Fruit fly (Drosophila melanogaster) whole organism, pupa: Measurements from ENCODE around the gene Syx1A.

Experiments
- CG10348 ChIP-seq: fragments of 200-800 bp; sonication (Bioruptor generic); IDR thresholded peaks from 2 replicates; pipeline ENCODE4 v1.3.6; 2022; ENCODE audit warnings: missing biosample characterization, missing genetic modification characterization
- CG12605 ChIP-seq: fragments of 200-800 bp; sonication (Bioruptor generic); IDR thresholded peaks from 2 replicates; pipeline ENCODE4 v1.3.6; 2022; ENCODE audit warnings: missing biosample characterization, missing genetic modification characterization
- CG13204 ChIP-seq: fragments of 200-800 bp; sonication (Bioruptor generic); optimal IDR thresholded peaks from 2 replicates; lab custom pipeline; 2018; ENCODE audit warnings: missing biosample characterization, mild to moderate bottlenecking, missing genetic modification characterization, moderate library complexity
- CG14655 ChIP-seq: fragments of 200-800 bp; sonication (Bioruptor generic); optimal IDR thresholded peaks from 3 replicates; lab custom pipeline; 2017; ENCODE audit warnings: mild to moderate bottlenecking, missing biosample characterization, missing genetic modification reagents, missing genetic modification characterization
- CG15710 ChIP-seq: fragments of 200-800 bp; sonication (Bioruptor generic); optimal IDR thresholded peaks from 2 replicates; lab custom pipeline; 2018; ENCODE audit warnings: missing biosample characterization, mild to moderate bottlenecking, missing genetic modification characterization, moderate library complexity
- CG17806 ChIP-seq: fragments of 200-800 bp; sonication (Bioruptor generic); optimal IDR thresholded peaks from 2 replicates; lab custom pipeline; 2018; ENCODE audit warnings: missing biosample characterization, mild to moderate bottlenecking, missing genetic modification characterization, moderate library complexity
- CG32121 ChIP-seq: fragments of 200-800 bp; sonication (Bioruptor generic); IDR thresholded peaks from 2 replicates; pipeline ENCODE4 v1.3.6; 2022; ENCODE audit warnings: missing biosample characterization, missing genetic modification characterization
- CG34367 ChIP-seq: fragments of 200-800 bp; sonication (Bioruptor generic); optimal IDR thresholded peaks from 2 replicates; lab custom pipeline; 2018; ENCODE audit warnings: missing biosample characterization, mild to moderate bottlenecking, missing genetic modification characterization
- CG4496 ChIP-seq: fragments of 200-800 bp; sonication (Bioruptor generic); IDR thresholded peaks from 3 replicates; pipeline ENCODE4 v1.3.6; 2022; ENCODE audit warnings: missing biosample characterization, missing genetic modification characterization
- CG8159 ChIP-seq: fragments of 200-800 bp; sonication (Bioruptor generic); optimal IDR thresholded peaks from 3 replicates; lab custom pipeline; 2018; ENCODE audit warnings: missing biosample characterization, mild to moderate bottlenecking, missing genetic modification characterization, moderate library complexity
- CG8301 ChIP-seq: fragments of 200-800 bp; sonication (Bioruptor generic); optimal IDR thresholded peaks from 2 replicates; lab custom pipeline; 2018; ENCODE audit warnings: missing biosample characterization, mild to moderate bottlenecking, missing genetic modification characterization
- CG9948 ChIP-seq: fragments of 200-800 bp; sonication (Bioruptor generic); optimal IDR thresholded peaks from 2 replicates; lab custom pipeline; 2018; ENCODE audit warnings: missing biosample characterization, mild to moderate bottlenecking, missing genetic modification characterization, moderate library complexity
- D1 ChIP-seq: fragments of 200-800 bp; sonication (Bioruptor generic); optimal IDR thresholded peaks from 2 replicates; lab custom pipeline; 2018; ENCODE audit warnings: missing biosample characterization, mild to moderate bottlenecking, missing genetic modification characterization, moderate library complexity
- EcR ChIP-seq: fragments of 200-800 bp; sonication (Bioruptor generic); optimal IDR thresholded peaks from 3 replicates; lab custom pipeline; 2019; ENCODE audit warnings: missing biosample characterization, missing genetic modification characterization, mild to moderate bottlenecking, moderate library complexity, missing genetic modification reagents
- Ets98B ChIP-seq: fragments of 200-800 bp; sonication (Bioruptor generic); IDR thresholded peaks from 2 replicates; pipeline ENCODE4 v1.3.6; 2022; ENCODE audit warnings: missing biosample characterization, missing genetic modification characterization
- Pif1A ChIP-seq: fragments of 200-800 bp; sonication (Bioruptor generic); optimal IDR thresholded peaks from 3 replicates; lab custom pipeline; 2016; ENCODE audit warnings: missing biosample characterization, missing genetic modification characterization
- Pif1B ChIP-seq: fragments of 200-800 bp; sonication (Bioruptor generic); optimal IDR thresholded peaks from 3 replicates; lab custom pipeline; 2016; ENCODE audit warnings: missing biosample characterization, missing genetic modification characterization
- Snoo ChIP-seq: fragments of 200-800 bp; sonication (Bioruptor generic); optimal IDR thresholded peaks from 3 replicates; lab custom pipeline; 2017; ENCODE audit warnings: missing biosample characterization, mild to moderate bottlenecking, missing genetic modification characterization, inconsistent platforms
- fd96Ca ChIP-seq: fragments of 200-800 bp; sonication (Bioruptor generic); IDR thresholded peaks from 3 replicates; pipeline ENCODE4 v1.3.6; 2022; ENCODE audit warnings: missing biosample characterization, missing genetic modification characterization
- gl ChIP-seq: fragments of 200-800 bp; sonication (Bioruptor generic); optimal IDR thresholded peaks from 2 replicates; lab custom pipeline; 2018; ENCODE audit warnings: missing biosample characterization, mild to moderate bottlenecking, missing genetic modification characterization
- rn ChIP-seq: fragments of 200-800 bp; sonication (Bioruptor generic); IDR thresholded peaks from 2 replicates; pipeline ENCODE4 v1.3.6; 2022; ENCODE audit warnings: missing biosample characterization, missing genetic modification characterization

The Syx1A gene

dm6 chr3R:24138478-24139455 is 33.2 kb upstream of the Syx1A start:
- no peak for TF ChIP-seq fd96Ca

dm6 chr3R:24137311-24137945 is 31.9 kb upstream of the Syx1A start, which contains the start of gene Npc2f:
Npc2f (plus strand) TSS chr3R:24137895.
- TF ChIP-seq EcR (GFP tag; lab: Kevin White, UChicago) (peak; percentile 64), CG34367 (tag; lab: Kevin White, UChicago) (no peak), CG8159 (no peak), CG17806 (tag; lab: Kevin White, UChicago) (no peak), CG9948 (tag; lab: Kevin White, UChicago) (no peak)

- TF ChIP-seq CG17806 (tag; lab: Kevin White, UChicago), result no peak
- TF ChIP-seq gl (tag; lab: Kevin White, UChicago), result no peak
- TF ChIP-seq rn, result no peak
- peak; percentile 4 for TF ChIP-seq CG34367 (tag; lab: Kevin White, UChicago)
- TF ChIP-seq CG10348 (GFP tag; lab: Robert Waterston, UW), result no peak
- TF ChIP-seq D1 (tag; lab: Kevin White, UChicago), result no peak
- TF ChIP-seq EcR (GFP tag; lab: Kevin White, UChicago), result no peak
- TF ChIP-seq CG14655 (GFP tag; lab: Kevin White, UChicago), result no peak
These were observed 29.0 kb upstream of the Syx1A start, which contains the start of gene Sec10 for dm6 chr3R:24134580-24134979. Sec10 (plus strand) TSS chr3R:24134831.

dm6 chr3R:24130080-24130479 is 24.5 kb upstream of the Syx1A start, which contains the start of the genes GatB and Tsc1:
GatB (minus strand) TSS chr3R:24130255.
Tsc1 (plus strand) TSS chr3R:24130307.
- TF ChIP-seq Ets98B (GFP tag; lab: Robert Waterston, UW) (no peak), CG8301 (tag; lab: Kevin White, UChicago) (no peak), CG32121 (no peak), CG12605 (GFP tag; lab: Robert Waterston, UW) (no peak), Pif1A (GFP tag; lab: Kevin White, UChicago) (no peak), CG15710 (tag; lab: Kevin White, UChicago) (no peak), rn (no peak), CG10348 (GFP tag; lab: Robert Waterston, UW) (no peak), fd96Ca (no peak), CG14655 (GFP tag; lab: Kevin White, UChicago) (no peak), gl (tag; lab: Kevin White, UChicago) (no peak), EcR (GFP tag; lab: Kevin White, UChicago) (no peak), CG13204 (GFP tag; lab: Kevin White, UChicago) (no peak), CG9948 (tag; lab: Kevin White, UChicago) (no peak)
- TF ChIP-seq, all 21 proteins: peak for 0

dm6 chr3R:24122369-24122768 is 16.8 kb upstream of the Syx1A start:
- TF ChIP-seq Ets98B (GFP tag; lab: Robert Waterston, UW), result peak; percentile 17; the same call in 1 of the 2 replicates
- TF ChIP-seq CG12605 (GFP tag; lab: Robert Waterston, UW), result no peak
- TF ChIP-seq EcR (GFP tag; lab: Kevin White, UChicago), result peak; percentile 67
- TF ChIP-seq CG14655 (GFP tag; lab: Kevin White, UChicago), result no peak

dm6 chr3R:24121669-24122068 is 16.1 kb upstream of the Syx1A start:
- TF ChIP-seq gl (tag; lab: Kevin White, UChicago) (no peak), Ets98B (GFP tag; lab: Robert Waterston, UW) (no peak), Snoo (no peak), CG34367 (tag; lab: Kevin White, UChicago) (no peak), CG4496 (GFP tag; lab: Robert Waterston, UW) (no peak)

- TF ChIP-seq Snoo, result no peak
- no peak for TF ChIP-seq D1 (tag; lab: Kevin White, UChicago)
- no peak for TF ChIP-seq Pif1A (GFP tag; lab: Kevin White, UChicago)
- TF ChIP-seq CG17806 (tag; lab: Kevin White, UChicago), result no peak
- TF ChIP-seq CG12605 (GFP tag; lab: Robert Waterston, UW), result peak; percentile 55
- TF ChIP-seq gl (tag; lab: Kevin White, UChicago), result peak; percentile 64
- TF ChIP-seq Ets98B (GFP tag; lab: Robert Waterston, UW), result no peak; the same call in 1 of the 2 replicates
- no peak for TF ChIP-seq Pif1B (GFP tag; lab: Kevin White, UChicago)
- no peak for TF ChIP-seq EcR (GFP tag; lab: Kevin White, UChicago)
- TF ChIP-seq fd96Ca, result 0 out of 3 replicates have a peak, but pooled peaks have one; percentile 6
- TF ChIP-seq CG10348 (GFP tag; lab: Robert Waterston, UW), result no peak
- TF ChIP-seq CG8159, result no peak
- TF ChIP-seq CG14655 (GFP tag; lab: Kevin White, UChicago), result no peak
- TF ChIP-seq CG32121, result peak; percentile 5; the same call in 1 of the 2 replicates
- peak; percentile 1 for TF ChIP-seq CG13204 (GFP tag; lab: Kevin White, UChicago)
- no peak for TF ChIP-seq CG15710 (tag; lab: Kevin White, UChicago)
- no peak for TF ChIP-seq CG9948 (tag; lab: Kevin White, UChicago)
- no peak for TF ChIP-seq rn
- peak; percentile 52; the same call in 2 of the 3 replicates for TF ChIP-seq CG4496 (GFP tag; lab: Robert Waterston, UW)
These were observed 11.4 kb upstream of the Syx1A start for dm6 chr3R:24116972-24117371.
